Fruit fly (Drosophila melanogaster) whole organism, adult: ENCODE data around the gene CG7916.

Experiments
- CG11617 ChIP-seq: fragments of 200-800 bp; sonication (Bioruptor generic); optimal IDR thresholded peaks from 2 replicates; lab custom pipeline; 2017; ENCODE audit warnings: mild to moderate bottlenecking, missing biosample characterization, missing genetic modification reagents, missing genetic modification characterization
- CG12768 ChIP-seq: fragments of 200-800 bp; sonication (Bioruptor generic); optimal IDR thresholded peaks from 2 replicates; lab custom pipeline; 2017; ENCODE audit warnings: missing biosample characterization, missing genetic modification characterization, mild to moderate bottlenecking, moderate library complexity, missing genetic modification reagents
- CG14711 ChIP-seq: fragments of 200-800 bp; sonication (Bioruptor generic); optimal IDR thresholded peaks from 2 replicates; lab custom pipeline; 2018; ENCODE audit warnings: missing biosample characterization, mild to moderate bottlenecking, missing genetic modification characterization, moderate library complexity
- CG1620 ChIP-seq: fragments of 200-800 bp; sonication (Bioruptor generic); optimal IDR thresholded peaks from 2 replicates; lab custom pipeline; 2016; ENCODE audit warnings: missing biosample characterization, missing genetic modification characterization
- CG33017 ChIP-seq: fragments of 200-800 bp; sonication (Bioruptor generic); optimal IDR thresholded peaks from 2 replicates; lab custom pipeline; 2018; ENCODE audit warnings: missing biosample characterization, mild to moderate bottlenecking, missing genetic modification characterization, moderate library complexity
- CG5204 ChIP-seq: fragments of 200-800 bp; sonication (Bioruptor generic); optimal IDR thresholded peaks from 2 replicates; lab custom pipeline; 2016; ENCODE audit warnings: missing biosample characterization, missing genetic modification characterization
- CG7045 ChIP-seq: fragments of 200-800 bp; sonication (Bioruptor generic); optimal IDR thresholded peaks from 2 replicates; lab custom pipeline; 2017; ENCODE audit warnings: missing biosample characterization, mild to moderate bottlenecking, missing genetic modification characterization
- CG7101 ChIP-seq: fragments of 200-800 bp; sonication (Bioruptor generic); optimal IDR thresholded peaks from 2 replicates; lab custom pipeline; 2018; ENCODE audit warnings: missing biosample characterization, mild to moderate bottlenecking, missing genetic modification characterization, moderate library complexity
- Clk ChIP-seq: fragments of 200-800 bp; sonication (Bioruptor generic); optimal IDR thresholded peaks from 2 replicates; lab custom pipeline; 2017; ENCODE audit warnings: missing biosample characterization, missing genetic modification characterization
- Crg-1 ChIP-seq: fragments of 200-800 bp; sonication (Bioruptor generic); optimal IDR thresholded peaks from 2 replicates; lab custom pipeline; 2016; ENCODE audit warnings: missing biosample characterization, missing genetic modification characterization
- Hr96 ChIP-seq: fragments of 200-800 bp; sonication (Bioruptor generic); optimal IDR thresholded peaks from 2 replicates; lab custom pipeline; 2016; ENCODE audit warnings: missing biosample characterization, missing genetic modification characterization
- Mnt ChIP-seq: fragments of 200-800 bp; sonication (Bioruptor generic); optimal IDR thresholded peaks from 2 replicates; lab custom pipeline; 2016; ENCODE audit warnings: missing biosample characterization, mild to moderate bottlenecking, missing genetic modification characterization
- bab1 ChIP-seq: fragments of 200-800 bp; sonication (Bioruptor generic); optimal IDR thresholded peaks from 3 replicates; lab custom pipeline; 2019; ENCODE audit warnings: missing biosample characterization, mild to moderate bottlenecking, missing genetic modification characterization, moderate library complexity
- cic ChIP-seq: fragments of 200-800 bp; sonication (Bioruptor generic); optimal IDR thresholded peaks from 2 replicates; lab custom pipeline; 2017; ENCODE audit warnings: missing biosample characterization, mild to moderate bottlenecking, missing genetic modification characterization, moderate library complexity
- cnc ChIP-seq, 2 experiments: fragments of >200 bp; optimal IDR thresholded peaks; 2 replicates each; lab custom pipeline; 2017
- kay ChIP-seq: fragments of 200-800 bp; sonication (Bioruptor generic); peaks from one replicate; lab custom pipeline; 2016; ENCODE audit warnings: missing biosample characterization, missing genetic modification characterization, borderline replicate concordance
- ovo ChIP-seq: fragments of 200-800 bp; sonication (Bioruptor generic); optimal IDR thresholded peaks from 2 replicates; lab custom pipeline; 2016; ENCODE audit warnings: missing biosample characterization, missing genetic modification characterization
- pad ChIP-seq: fragments of 200-800 bp; sonication (Bioruptor generic); optimal IDR thresholded peaks from 3 replicates; lab custom pipeline; 2017; ENCODE audit warnings: missing biosample characterization, missing genetic modification characterization, mild to moderate bottlenecking, moderate library complexity, missing genetic modification reagents
- tj ChIP-seq: fragments of 200-800 bp; sonication (Bioruptor generic); optimal IDR thresholded peaks from 3 replicates; lab custom pipeline; 2017; ENCODE audit warnings: missing biosample characterization, mild to moderate bottlenecking, missing genetic modification characterization, moderate library complexity
- toe ChIP-seq: fragments of 200-800 bp; sonication (Bioruptor generic); optimal IDR thresholded peaks from 2 replicates; lab custom pipeline; 2016; ENCODE audit warnings: missing biosample characterization, missing genetic modification characterization

Gene CG7916

dm6 chr2L:13805170-13805569 lies 41.4 kb upstream of the CG7916 start:
- TF ChIP-seq CG7045 (GFP tag; lab: Kevin White, UChicago) = no peak
- TF ChIP-seq ovo (GFP tag; lab: Kevin White, UChicago) = no peak
- TF ChIP-seq cnc (optimal IDR thresholded peaks at IDR 0.05; lab: Kevin White, UChicago) = no peak
- peak; percentile 52 for TF ChIP-seq Mnt
- no peak for TF ChIP-seq CG14711
- peak; percentile 13 for TF ChIP-seq cic (GFP tag; lab: Kevin White, UChicago)
- no peak for TF ChIP-seq Clk (GFP tag; lab: Kevin White, UChicago)

dm6 chr2L:13807097-13807496 lies 39.5 kb upstream of the CG7916 start:
- TF ChIP-seq CG12768 (GFP tag; lab: Kevin White, UChicago) = peak; percentile 2
- TF ChIP-seq tj (GFP tag; lab: Kevin White, UChicago) = no peak

dm6 chr2L:13807959-13808358 lies 38.6 kb upstream of the CG7916 start:
- TF ChIP-seq cic (GFP tag; lab: Kevin White, UChicago) = no peak
- no peak for TF ChIP-seq kay
- TF ChIP-seq CG5204 (GFP tag; lab: Kevin White, UChicago) = no peak
- no peak for TF ChIP-seq pad (GFP tag; lab: Kevin White, UChicago)
- TF ChIP-seq Hr96 (GFP tag; lab: Kevin White, UChicago) = no peak
- peak; percentile 45 for TF ChIP-seq Crg-1
- peak; percentile 55 for TF ChIP-seq CG7101 (tag; lab: Kevin White, UChicago)
- TF ChIP-seq CG12768 (GFP tag; lab: Kevin White, UChicago) = peak; percentile 21
- TF ChIP-seq CG33017 (tag; lab: Kevin White, UChicago) = peak; percentile 61
- TF ChIP-seq tj (GFP tag; lab: Kevin White, UChicago) = no peak
- TF ChIP-seq CG1620 (GFP tag; lab: Kevin White, UChicago) = no peak
- TF ChIP-seq ovo (GFP tag; lab: Kevin White, UChicago) = peak; percentile 43
- peak; percentile 10 for TF ChIP-seq Mnt
- TF ChIP-seq CG7045 (GFP tag; lab: Kevin White, UChicago) = peak; percentile 34
- no peak for TF ChIP-seq CG14711
- TF ChIP-seq toe (GFP tag; lab: Kevin White, UChicago) = no peak
- TF ChIP-seq cnc (optimal IDR thresholded peaks at IDR 0.05; lab: Kevin White, UChicago) = no peak
- peak; percentile 30 for TF ChIP-seq CG11617 (GFP tag; lab: Kevin White, UChicago)
- TF ChIP-seq bab1 (GFP tag; lab: Kevin White, UChicago) = no peak
- TF ChIP-seq Clk (GFP tag; lab: Kevin White, UChicago) = no peak

dm6 chr2L:13811323-13811722 lies 35.2 kb upstream of the CG7916 start, which contains the start of the genes Adat1 and CG16865:
TSS of gene Adat1 (minus strand) at chr2L:13811474.
TSS of gene CG16865 (plus strand) at chr2L:13811522.
- no peak for TF ChIP-seq pad (GFP tag; lab: Kevin White, UChicago)
- no peak for TF ChIP-seq Clk (GFP tag; lab: Kevin White, UChicago)
- no peak for TF ChIP-seq tj (GFP tag; lab: Kevin White, UChicago)
- no peak for TF ChIP-seq CG33017 (tag; lab: Kevin White, UChicago)
- no peak for TF ChIP-seq cnc (optimal IDR thresholded peaks at IDR 0.05; lab: Kevin White, UChicago)
- TF ChIP-seq Mnt = peak; percentile 23
- peak; percentile 22 for TF ChIP-seq cic (GFP tag; lab: Kevin White, UChicago)
- peak; percentile 13 for TF ChIP-seq bab1 (GFP tag; lab: Kevin White, UChicago)
- no peak for TF ChIP-seq Crg-1
- TF ChIP-seq CG11617 (GFP tag; lab: Kevin White, UChicago) = no peak

- no peak for TF ChIP-seq Mnt
- no peak for TF ChIP-seq Clk (GFP tag; lab: Kevin White, UChicago)
Observed at dm6 chr2L:13813156-13813555, 33.4 kb upstream of the CG7916 start, which contains the start of gene CG16888. TSS of gene CG16888 (minus strand) at chr2L:13813256.

- TF ChIP-seq CG14711 (peak; percentile 2), CG5204 (GFP tag; lab: Kevin White, UChicago) (no peak), tj (GFP tag; lab: Kevin White, UChicago) (no peak), Mnt (peak; percentile 35), CG12768 (GFP tag; lab: Kevin White, UChicago) (no peak), Clk (GFP tag; lab: Kevin White, UChicago) (no peak), bab1 (GFP tag; lab: Kevin White, UChicago) (peak; percentile 46)
Observed at dm6 chr2L:13813604-13814178, 32.9 kb upstream of the CG7916 start, which contains the start of gene Sos. TSS of gene Sos (plus strand) at chr2L:13813816.

- TF ChIP-seq Hr96 (GFP tag; lab: Kevin White, UChicago) = no peak
- no peak for TF ChIP-seq Crg-1
- no peak for TF ChIP-seq CG14711
- no peak for TF ChIP-seq pad (GFP tag; lab: Kevin White, UChicago)
- no peak for TF ChIP-seq Mnt
- TF ChIP-seq CG7101 (tag; lab: Kevin White, UChicago) = no peak
Observed at dm6 chr2L:13820176-13820575, 26.4 kb upstream of the CG7916 start.
